Worm (Caenorhabditis elegans) whole organism, L4 larva: ENCODE results near the gene T14B4.9.

ENCODE experiments used
- ama-1 ChIP-seq: fragments of 150-350 bp; optimal IDR thresholded peaks from 2 replicates; lab custom pipeline; 2014; ENCODE audit warnings: inconsistent platforms, mixed read lengths
- ceh-28 ChIP-seq: fragments of 150-350 bp; optimal IDR thresholded peaks from 2 replicates; lab custom pipeline; 2014; ENCODE audit warnings: missing biosample characterization, missing genetic modification reagents, missing genetic modification characterization
- dmd-8 ChIP-seq: fragments of 200-800 bp; sonication (Bioruptor generic); IDR thresholded peaks from 2 replicates; pipeline ENCODE4 v1.3.6; 2022; ENCODE audit warnings: missing genetic modification characterization, missing compliant biosample characterization
- duxl-1 ChIP-seq: sonication (generic microtip); optimal IDR thresholded peaks from 2 replicates; lab custom pipeline; 2016; ENCODE audit warnings: mild to moderate bottlenecking, missing genetic modification characterization, moderate library complexity, missing compliant biosample characterization; ENCODE audit not compliant: poor library complexity
- fos-1 ChIP-seq: fragments of 150-350 bp; optimal IDR thresholded peaks from 2 replicates; lab custom pipeline; 2014; ENCODE audit warnings: missing biosample characterization, missing genetic modification characterization
- mep-1 ChIP-seq: fragments of 150-350 bp; sonication (generic microtip); optimal IDR thresholded peaks from 3 replicates; lab custom pipeline; 2014; ENCODE audit warnings: missing biosample characterization, missing genetic modification characterization
- nhr-111 ChIP-seq: fragments of 200-800 bp; sonication (Bioruptor generic); optimal IDR thresholded peaks from 2 replicates; lab custom pipeline; 2018; ENCODE audit warnings: mild to moderate bottlenecking, missing genetic modification characterization, missing compliant biosample characterization
- nhr-76 ChIP-seq: fragments of 150-350 bp; optimal IDR thresholded peaks from 2 replicates; lab custom pipeline; 2014; ENCODE audit warnings: missing biosample characterization, missing genetic modification characterization
- nhr-77 ChIP-seq: fragments of 150-350 bp; optimal IDR thresholded peaks from 2 replicates; lab custom pipeline; 2014; ENCODE audit warnings: missing biosample characterization, missing genetic modification characterization
- snpc-4 ChIP-seq: fragments of 150-350 bp; optimal IDR thresholded peaks from 2 replicates; lab custom pipeline; 2014; ENCODE audit warnings: missing biosample characterization, missing genetic modification characterization

ce11 chrII:6726814-6727213 lies 6.8 kb downstream of the T14B4.9 start:
- no peak for TF ChIP-seq ama-1
- no peak for TF ChIP-seq ceh-28 (tag; lab: Kevin White, UChicago)
- no peak for TF ChIP-seq nhr-76
- TF ChIP-seq nhr-77 (tag; lab: Kevin White, UChicago): no peak
- no peak for TF ChIP-seq mep-1 (tag; lab: Kevin White, UChicago)
- no peak for TF ChIP-seq snpc-4 (tag; lab: Kevin White, UChicago)
- TF ChIP-seq duxl-1 (tag; lab: Kevin White, UChicago): no peak
- no peak for TF ChIP-seq fos-1
- TF ChIP-seq nhr-111 (GFP tag; lab: Kevin White, UChicago): no peak
- no peak for TF ChIP-seq dmd-8
